Worm (Caenorhabditis elegans) whole organism, L4 larva: ENCODE measurements around the gene srd-13.
A peak's percentile ranks its signal among the peaks of the same experiment; 100 is the strongest.

Experiments
- F10B5.3 ChIP-seq: sonication (generic microtip); optimal IDR thresholded peaks from 2 replicates; lab custom pipeline; 2016; ENCODE audit warnings: mild to moderate bottlenecking, missing genetic modification characterization, missing compliant biosample characterization
- F26F4.8 ChIP-seq: fragments of 200-800 bp; sonication (Bioruptor generic); conservative IDR thresholded peaks from 2 replicates; pipeline ENCODE4 v1.3.6; 2022; ENCODE audit warnings: missing genetic modification characterization, missing compliant biosample characterization
- F44E2.7 ChIP-seq: fragments of 200-800 bp; sonication (Bioruptor generic); IDR thresholded peaks from 2 replicates; pipeline ENCODE4 v2.1.2; 2022; ENCODE audit warnings: missing genetic modification characterization, missing compliant biosample characterization
- Y48G9A.11 ChIP-seq: fragments of 200-800 bp; sonication (Bioruptor generic); IDR thresholded peaks from 2 replicates; pipeline ENCODE4 v1.3.6; 2022; ENCODE audit warnings: missing genetic modification reagents, missing genetic modification characterization, missing compliant biosample characterization
- ceh-32 ChIP-seq: sonication (generic microtip); optimal IDR thresholded peaks from 2 replicates; lab custom pipeline; 2016; ENCODE audit warnings: mild to moderate bottlenecking, missing genetic modification characterization, missing compliant biosample characterization; ENCODE audit not compliant: poor library complexity
- ctbp-1 ChIP-seq: fragments of 200-800 bp; sonication (Bioruptor generic); IDR thresholded peaks from 2 replicates; pipeline ENCODE4 v1.3.6; 2022; ENCODE audit warnings: missing genetic modification reagents, missing genetic modification characterization, missing compliant biosample characterization
- dve-1 ChIP-seq: sonication (generic microtip); optimal IDR thresholded peaks from 2 replicates; lab custom pipeline; 2017; ENCODE audit warnings: antibody characterized with exemption, mild to moderate bottlenecking, missing genetic modification characterization, missing compliant biosample characterization; ENCODE audit not compliant: insufficient read depth
- lin-1 ChIP-seq: fragments of 200-800 bp; sonication (Bioruptor generic); IDR thresholded peaks from 2 replicates; pipeline ENCODE4 v1.3.6; 2022; ENCODE audit warnings: missing genetic modification reagents, missing genetic modification characterization, missing compliant biosample characterization
- nhr-48 ChIP-seq: sonication (generic microtip); optimal IDR thresholded peaks from 2 replicates; lab custom pipeline; 2016; ENCODE audit warnings: mild to moderate bottlenecking, missing genetic modification characterization, missing compliant biosample characterization
- nhr-6 ChIP-seq: fragments of 150-350 bp; optimal IDR thresholded peaks from 2 replicates; lab custom pipeline; 2014; ENCODE audit warnings: missing biosample characterization, missing genetic modification characterization
- snpc-1.2 ChIP-seq: fragments of 200-800 bp; sonication (Bioruptor generic); IDR thresholded peaks from 2 replicates; pipeline ENCODE4 v1.3.6; 2022; ENCODE audit warnings: missing genetic modification reagents, missing genetic modification characterization, missing compliant biosample characterization
- zip-11 ChIP-seq: fragments of 200-800 bp; sonication (Bioruptor generic); IDR thresholded peaks from 2 replicates; pipeline ENCODE4 v1.3.6; 2022; ENCODE audit warnings: missing genetic modification characterization, missing compliant biosample characterization

srd-13 gene

DNA sequence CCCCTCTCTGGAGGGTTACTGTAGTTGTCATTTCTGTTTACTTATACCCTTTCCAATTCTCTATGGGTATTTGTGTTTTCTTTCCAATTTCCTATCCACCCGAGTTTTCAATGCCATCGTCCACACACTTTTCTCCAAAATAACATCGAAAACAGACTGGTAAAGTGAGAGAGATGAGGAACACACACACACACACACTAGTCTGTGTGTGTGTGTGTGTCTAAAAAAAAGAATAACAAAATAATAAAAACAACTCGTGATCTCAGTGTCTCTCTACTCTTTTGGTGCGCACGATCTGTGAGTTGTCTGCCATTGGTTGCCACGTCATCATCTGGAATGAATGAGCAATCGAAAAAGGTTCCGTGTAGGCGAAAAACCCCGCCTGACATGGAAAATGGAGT is 49.1 kb downstream of the srd-13 start (continued):
- no peak for TF ChIP-seq ceh-32 (tag; lab: Kevin White, UChicago)
- peak; percentile 46 for TF ChIP-seq dve-1 (tag; lab: Kevin White, UChicago)
- no peak for TF ChIP-seq F26F4.8 (GFP tag; lab: Robert Waterston, UW)
- TF ChIP-seq Y48G9A.11 (GFP tag; lab: Robert Waterston, UW) = no peak
- no peak for TF ChIP-seq ctbp-1
- TF ChIP-seq F44E2.7 = no peak
- no peak for TF ChIP-seq F10B5.3 (tag; lab: Kevin White, UChicago)
- TF ChIP-seq zip-11 (GFP tag; lab: Robert Waterston, UW) = no peak
- no peak for TF ChIP-seq nhr-6 (tag; lab: Kevin White, UChicago)
- TF ChIP-seq snpc-1.2 (GFP tag; lab: Robert Waterston, UW) = no peak

DNA sequence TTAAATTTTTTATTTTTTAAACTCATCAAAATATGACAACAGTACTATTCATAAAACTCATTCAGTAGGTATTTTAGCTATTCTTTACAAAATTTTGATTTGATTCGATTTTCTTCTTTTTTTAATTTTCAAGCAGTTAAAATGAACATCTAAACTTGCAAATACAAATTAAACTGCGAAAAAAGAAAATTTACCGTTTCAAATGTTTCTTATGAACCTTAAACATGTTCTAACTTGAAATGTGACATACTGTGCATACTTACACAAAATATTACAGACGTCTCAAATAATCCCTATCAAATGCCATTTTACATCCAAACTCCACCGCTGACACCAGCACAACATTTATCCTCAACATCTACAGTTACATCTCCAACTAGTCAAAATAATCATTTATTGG is 51.1 kb downstream of the srd-13 start, which contains the start of gene fkh-7:
Gene fkh-7 (plus strand): TSS at position 301 of the 400 bp plus-strand sequence.
- TF ChIP-seq lin-1 = no peak
- TF ChIP-seq nhr-48 = no peak
